Fruit fly (Drosophila melanogaster) whole organism, wandering third instar larva: Measurements from ENCODE around the gene TfIIEbeta.

Experiments used
- CG32264 ChIP-seq: fragments of 200-800 bp; sonication (Bioruptor generic); optimal IDR thresholded peaks from 2 replicates; lab custom pipeline; 2016; ENCODE audit warnings: missing biosample characterization, missing genetic modification characterization
- CG9705 ChIP-seq: fragments of 200-800 bp; sonication (Bioruptor generic); optimal IDR thresholded peaks from 2 replicates; lab custom pipeline; 2018; ENCODE audit warnings: missing biosample characterization, mild to moderate bottlenecking, missing genetic modification characterization
- Dif ChIP-seq: fragments of 200-275, 200-300 bp; sonication (Bioruptor generic); optimal IDR thresholded peaks from 2 replicates; lab custom pipeline; 2018; ENCODE audit warnings: missing biosample characterization, missing genetic modification characterization; ENCODE audit not compliant: partially characterized antibody
- HLH106 ChIP-seq: fragments of 200-800 bp; optimal IDR thresholded peaks from 3 replicates; lab custom pipeline; 2019; ENCODE audit warnings: missing biosample characterization, mild to moderate bottlenecking, missing genetic modification characterization, moderate library complexity
- Hnf4 ChIP-seq: fragments of 200-800 bp; sonication (Bioruptor generic); optimal IDR thresholded peaks from 2 replicates; lab custom pipeline; 2016; ENCODE audit warnings: missing biosample characterization, mild to moderate bottlenecking, missing genetic modification characterization
- Hr78 ChIP-seq: fragments of >200 bp; optimal IDR thresholded peaks from 2 replicates; lab custom pipeline; 2017; ENCODE audit warnings: missing biosample characterization, missing genetic modification characterization
- Hr83 ChIP-seq: fragments of 200-300 bp; sonication (Bioruptor generic); optimal IDR thresholded peaks from 2 replicates; lab custom pipeline; 2016; ENCODE audit warnings: missing biosample characterization, mild to moderate bottlenecking, missing genetic modification characterization, moderate library complexity; ENCODE audit not compliant: poor library complexity, severe bottlenecking
- Myc ChIP-seq: fragments of >200 bp; optimal IDR thresholded peaks from 2 replicates; lab custom pipeline; 2017
- N ChIP-seq: fragments of >200 bp; optimal IDR thresholded peaks from 2 replicates; lab custom pipeline; 2018; ENCODE audit warnings: missing biosample characterization, missing external identifiers, missing genetic modification characterization
- OdsH ChIP-seq: fragments of 200-800 bp; sonication (Bioruptor generic); optimal IDR thresholded peaks from 2 replicates; lab custom pipeline; 2016; ENCODE audit warnings: missing biosample characterization, mild to moderate bottlenecking, missing genetic modification characterization
- Rel ChIP-seq, 2 experiments: fragments of 200-800 bp; sonication (Bioruptor generic) in 1 of 2; optimal IDR thresholded peaks; 2 replicates in 1 of 2; 3 replicates in 1 of 2; lab custom pipeline; 2016 to 2019; ENCODE audit warnings: mild to moderate bottlenecking in 2 of 2, missing biosample characterization in 2 of 2, missing genetic modification characterization in 2 of 2, moderate library complexity in 1 of 2
- Sp1 ChIP-seq: fragments of 200-800 bp; sonication (Bioruptor generic); optimal IDR thresholded peaks from 3 replicates; lab custom pipeline; 2019; ENCODE audit warnings: missing biosample characterization, mild to moderate bottlenecking, missing genetic modification characterization, moderate library complexity
- br ChIP-seq: fragments of 200-800 bp; sonication (Bioruptor generic); optimal IDR thresholded peaks from 2 replicates; lab custom pipeline; 2016; ENCODE audit warnings: missing biosample characterization, missing genetic modification characterization
- brk ChIP-seq: fragments of 200-800 bp; sonication (Bioruptor generic); optimal IDR thresholded peaks from 2 replicates; lab custom pipeline; 2016; ENCODE audit warnings: missing biosample characterization, mild to moderate bottlenecking, missing genetic modification characterization
- dl ChIP-seq, 2 experiments: fragments of 175-275, 200-275 bp in 1 of 2; fragments of 200-275 bp in 1 of 2; sonication (Bioruptor generic); optimal IDR thresholded peaks; lab custom pipeline; 2018; ENCODE audit warnings: mild to moderate bottlenecking in 2 of 2, missing biosample characterization in 2 of 2, missing genetic modification characterization in 2 of 2, moderate library complexity in 2 of 2; ENCODE audit not compliant: partially characterized antibody in 2 of 2, insufficient read depth in 1 of 2
- dmrt93B ChIP-seq: fragments of 200-800 bp; sonication (Bioruptor generic); optimal IDR thresholded peaks from 2 replicates; lab custom pipeline; 2018; ENCODE audit warnings: missing biosample characterization, mild to moderate bottlenecking, missing genetic modification characterization
- dsf ChIP-seq: sonication (Bioruptor generic); optimal IDR thresholded peaks from 2 replicates; lab custom pipeline; 2016; ENCODE audit warnings: missing biosample characterization, missing genetic modification characterization, borderline replicate concordance
- ey ChIP-seq: fragments of 200-800 bp; sonication (Bioruptor generic); optimal IDR thresholded peaks from 2 replicates; lab custom pipeline; 2016; ENCODE audit warnings: missing biosample characterization, missing genetic modification characterization
- foxo ChIP-seq, 2 experiments: fragments of 200-800 bp; sonication (Bioruptor generic); optimal IDR thresholded peaks; 2 replicates in 1 of 2; 3 replicates in 1 of 2; lab custom pipeline; 2016 to 2017; ENCODE audit warnings: missing biosample characterization in 2 of 2, missing genetic modification characterization in 2 of 2
- fru ChIP-seq: fragments of 200-800 bp; sonication (Bioruptor generic); optimal IDR thresholded peaks from 3 replicates; lab custom pipeline; 2016; ENCODE audit warnings: missing biosample characterization, mild to moderate bottlenecking, missing genetic modification characterization
- h ChIP-seq: fragments of 200-800 bp; sonication (Bioruptor generic); optimal IDR thresholded peaks from 3 replicates; lab custom pipeline; 2016; ENCODE audit warnings: missing biosample characterization, mild to moderate bottlenecking, missing genetic modification characterization
- jim ChIP-seq: fragments of 175-275, 200-325 bp; sonication (Bioruptor generic); optimal IDR thresholded peaks from 2 replicates; lab custom pipeline; 2016; ENCODE audit warnings: missing biosample characterization, mild to moderate bottlenecking, missing genetic modification characterization
- lola ChIP-seq: fragments of >200 bp; optimal IDR thresholded peaks from 2 replicates; lab custom pipeline; 2017; ENCODE audit warnings: missing biosample characterization, missing genetic modification characterization
- pan ChIP-seq: fragments of >200 bp; optimal IDR thresholded peaks from 2 replicates; lab custom pipeline; 2017
- psq ChIP-seq: fragments of 200-800 bp; sonication (Bioruptor generic); optimal IDR thresholded peaks from 3 replicates; lab custom pipeline; 2017; ENCODE audit warnings: missing biosample characterization, mild to moderate bottlenecking, missing genetic modification characterization, moderate library complexity
- rgr ChIP-seq: fragments of 200-800 bp; sonication (Bioruptor generic); optimal IDR thresholded peaks from 3 replicates; lab custom pipeline; 2016; ENCODE audit warnings: missing biosample characterization, mild to moderate bottlenecking, missing genetic modification characterization
- sv ChIP-seq: fragments of 200-800 bp; sonication (Bioruptor generic); optimal IDR thresholded peaks from 3 replicates; lab custom pipeline; 2016; ENCODE audit warnings: missing biosample characterization, missing genetic modification characterization
- tai ChIP-seq: sonication (Bioruptor generic); optimal IDR thresholded peaks from 2 replicates; lab custom pipeline; 2016; ENCODE audit warnings: missing biosample characterization, missing genetic modification characterization
- usp ChIP-seq: fragments of >200 bp; optimal IDR thresholded peaks from 2 replicates; lab custom pipeline; 2017; ENCODE audit warnings: missing biosample characterization, missing genetic modification characterization
- woc ChIP-seq: sonication (Bioruptor generic); optimal IDR thresholded peaks from 2 replicates; lab custom pipeline; 2016; ENCODE audit warnings: missing biosample characterization, mild to moderate bottlenecking, missing genetic modification characterization

TfIIEbeta gene

dm6 chr3L:4239442-4240322 is 47.2 kb upstream of the TfIIEbeta start, which contains the start of gene Sqor (continued):
- TF ChIP-seq br (GFP tag; lab: Kevin White, UChicago) (peak; percentile 94), OdsH (GFP tag; lab: Kevin White, UChicago) (peak; percentile 93), fru (peak; percentile 95), jim (GFP tag; lab: Kevin White, UChicago) (no peak), Sp1 (GFP tag; lab: Kevin White, UChicago) (peak; percentile 98), dl (GFP tag; optimal IDR thresholded peaks at IDR 0.05; lab: Kevin White, UChicago; ENCODE audit: insufficient read depth in 1 of 2, partially characterized antibody in 2 of 2) (no peak), ey (peak; percentile 93)

DNA sequence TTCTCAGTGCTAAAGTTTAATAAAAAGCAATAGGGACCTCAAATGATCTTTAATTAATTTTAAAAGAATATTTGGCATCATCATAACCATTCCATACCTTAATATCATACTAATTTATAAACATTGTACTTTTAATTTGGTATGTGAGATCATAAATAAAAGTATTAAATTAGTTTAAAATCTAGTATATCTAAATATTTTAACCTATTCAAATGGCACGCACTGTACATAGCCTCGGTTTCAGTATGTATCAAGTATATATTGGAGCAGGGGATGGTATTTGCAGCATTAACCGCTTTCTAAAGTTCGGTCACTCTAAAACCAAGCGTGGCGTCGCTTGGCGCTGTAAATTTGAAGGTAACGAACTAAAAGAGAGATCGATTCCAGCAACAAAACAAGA is 44.4 kb upstream of the TfIIEbeta start, which contains the start of gene pav:
Gene pav (plus strand): TSS at position 307 of the 400 bp plus-strand sequence.
- TF ChIP-seq OdsH (GFP tag; lab: Kevin White, UChicago) (peak; percentile 1), Hr83 (no peak)
- TF ChIP-seq, all 38 proteins: peak for 1

DNA sequence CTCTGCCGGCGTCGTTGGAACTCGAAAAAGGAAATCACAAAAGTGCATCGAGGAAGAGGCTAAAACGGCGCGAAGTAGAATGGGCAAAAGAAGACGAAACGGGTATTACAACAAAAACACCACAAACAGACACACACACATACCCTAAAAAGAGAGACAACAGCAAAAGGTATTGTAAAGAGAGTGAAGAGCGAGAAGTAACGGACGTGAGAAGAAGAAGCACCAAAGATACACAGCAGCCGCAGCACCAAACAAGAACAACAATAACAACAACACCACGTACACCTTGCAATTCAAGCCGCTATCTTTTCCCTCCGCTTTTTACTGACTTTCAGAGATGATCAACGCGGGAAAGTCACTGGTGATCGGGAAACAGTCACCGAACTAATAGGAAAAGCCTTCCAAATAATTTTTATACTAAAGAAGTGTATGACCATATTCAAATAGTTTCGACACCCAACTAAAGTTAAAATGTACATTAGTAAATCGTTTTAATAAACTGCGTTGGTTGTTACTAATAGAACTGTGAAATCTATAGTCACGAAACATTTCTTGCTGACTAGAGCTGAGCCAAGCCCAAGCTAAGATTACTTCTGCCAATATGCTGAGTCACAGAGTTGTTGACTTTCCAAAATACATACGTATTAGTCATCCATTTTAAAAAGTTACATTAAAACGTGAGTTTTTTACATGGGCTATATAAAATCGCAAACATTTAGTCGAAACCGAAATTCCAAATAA is 34.5 kb upstream of the TfIIEbeta start:
- no peak for TF ChIP-seq usp (GFP tag; lab: Kevin White, UChicago)
- no peak for TF ChIP-seq h
- TF ChIP-seq CG9705, result peak; percentile 3
- no peak for TF ChIP-seq Sp1 (GFP tag; lab: Kevin White, UChicago)
- TF ChIP-seq Myc, result peak; percentile 50
- no peak for TF ChIP-seq pan (lab: Kevin White, UChicago)
- TF ChIP-seq Hnf4 (GFP tag; lab: Kevin White, UChicago), result no peak
- no peak for TF ChIP-seq tai
- TF ChIP-seq woc (GFP tag; lab: Kevin White, UChicago), result peak; percentile 52
- TF ChIP-seq jim (GFP tag; lab: Kevin White, UChicago), result no peak
- no peak for TF ChIP-seq lola (GFP tag; lab: Kevin White, UChicago)
- no peak for TF ChIP-seq dsf (GFP tag; lab: Kevin White, UChicago)
- no peak for TF ChIP-seq Hr78
- no peak for TF ChIP-seq dmrt93B (GFP tag; lab: Kevin White, UChicago)
- peak; percentile 89 for TF ChIP-seq psq
- peak; percentile 79 for TF ChIP-seq fru
- TF ChIP-seq Dif (GFP tag; lab: Kevin White, UChicago), result peak; percentile 32
- TF ChIP-seq Rel (GFP tag; optimal IDR thresholded peaks at IDR 0.05; lab: Kevin White, UChicago), result no peak
- TF ChIP-seq Rel (tag; optimal IDR thresholded peaks at IDR 0.05; lab: Kevin White, UChicago), result peak; percentile 15
- TF ChIP-seq sv (GFP tag; lab: Kevin White, UChicago), result no peak
- TF ChIP-seq br (GFP tag; lab: Kevin White, UChicago), result no peak

DNA sequence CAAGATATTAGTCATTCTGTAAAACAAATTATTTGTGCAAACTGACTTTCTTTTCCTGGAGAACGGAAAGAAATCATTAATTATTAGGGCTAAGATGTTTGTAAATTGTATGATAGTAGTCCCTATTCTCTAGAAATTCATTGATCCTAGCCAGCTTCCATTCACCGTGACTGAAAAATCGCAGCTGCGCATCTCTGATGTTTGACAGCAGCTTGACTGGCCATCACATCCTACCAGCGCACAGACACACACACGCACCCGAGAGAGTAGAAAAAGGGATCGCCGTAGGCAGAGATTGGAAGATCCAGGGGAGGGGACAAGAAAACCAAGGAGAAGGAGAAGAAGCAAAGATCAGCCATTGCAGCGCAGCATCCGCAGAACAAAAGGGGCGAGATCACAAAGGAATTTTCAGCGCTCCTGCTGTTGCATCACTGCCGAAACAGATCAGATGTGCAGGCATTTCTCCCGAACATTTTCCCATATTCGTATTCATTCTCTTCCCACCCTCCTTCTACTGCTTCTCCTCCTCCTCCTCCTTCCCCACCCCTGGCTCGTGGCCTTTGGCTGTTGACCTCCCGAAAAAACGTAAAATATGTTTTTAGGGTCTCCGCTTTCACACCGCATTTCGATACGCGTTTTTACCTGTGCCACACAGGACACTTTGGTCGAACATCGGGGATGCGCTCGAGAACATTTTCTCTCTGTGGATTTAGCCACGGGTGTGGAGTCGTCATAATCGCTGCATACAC is 33.8 kb upstream of the TfIIEbeta start:
- TF ChIP-seq Hr83 (no peak), CG32264 (GFP tag; lab: Kevin White, UChicago) (no peak), psq (peak; percentile 84), brk (GFP tag; lab: Kevin White, UChicago) (no peak), Sp1 (GFP tag; lab: Kevin White, UChicago) (peak; percentile 18), Rel (GFP tag; optimal IDR thresholded peaks at IDR 0.05; lab: Kevin White, UChicago) (no peak), Rel (tag; optimal IDR thresholded peaks at IDR 0.05; lab: Kevin White, UChicago) (no peak), OdsH (GFP tag; lab: Kevin White, UChicago) (no peak), dmrt93B (GFP tag; lab: Kevin White, UChicago) (no peak), fru (peak; percentile 46), foxo (GFP tag; optimal IDR thresholded peaks at IDR 0.05; lab: Kevin White, UChicago) (peak in 1 of 2 experiments; percentile 28), HLH106 (tag; lab: Kevin White, UChicago) (no peak), ey (peak; percentile 30), dl (GFP tag; optimal IDR thresholded peaks at IDR 0.05; lab: Kevin White, UChicago; ENCODE audit: insufficient read depth in 1 of 2, partially characterized antibody in 2 of 2) (no peak), h (peak; percentile 23), br (GFP tag; lab: Kevin White, UChicago) (no peak), woc (GFP tag; lab: Kevin White, UChicago) (peak; percentile 45), N (GFP tag; lab: Kevin White, UChicago) (no peak), rgr (GFP tag; lab: Kevin White, UChicago) (peak; percentile 32), Myc (peak; percentile 28)
